Worm (Caenorhabditis elegans) whole organism, L4 larva: ENCODE measurements around the gene sphr-1.
A peak's percentile ranks its signal among the peaks of the same experiment; 100 is the strongest.

Experiments
- F26F4.8 ChIP-seq: fragments of 200-800 bp; sonication (Bioruptor generic); conservative IDR thresholded peaks from 2 replicates; pipeline ENCODE4 v1.3.6; 2022; ENCODE audit warnings: missing genetic modification characterization, missing compliant biosample characterization
- F37D6.2 ChIP-seq: sonication (generic microtip); optimal IDR thresholded peaks from 2 replicates; lab custom pipeline; 2016; ENCODE audit warnings: mild to moderate bottlenecking, missing genetic modification characterization, missing compliant biosample characterization
- T20F7.1 ChIP-seq: fragments of 200-800 bp; sonication (Bioruptor generic); optimal IDR thresholded peaks from 2 replicates; lab custom pipeline; 2018; ENCODE audit warnings: mild to moderate bottlenecking, missing genetic modification characterization, missing compliant biosample characterization
- ZK337.2 ChIP-seq: fragments of 200-800 bp; sonication (Bioruptor generic); IDR thresholded peaks from 2 replicates; pipeline ENCODE4 v1.3.6; 2022; ENCODE audit warnings: missing genetic modification reagents, missing genetic modification characterization, missing compliant biosample characterization
- ZK546.5 ChIP-seq, 2 experiments: sonication (generic microtip); optimal IDR thresholded peaks; 2 replicates each; lab custom pipeline; 2017; ENCODE audit warnings: missing biosample characterization in 2 of 2, missing genetic modification characterization in 2 of 2
- aly-2 ChIP-seq: sonication (generic microtip); optimal IDR thresholded peaks from 2 replicates; lab custom pipeline; 2018; ENCODE audit warnings: missing biosample characterization, missing genetic modification characterization
- arid-1 ChIP-seq: fragments of 200-800 bp; sonication (Bioruptor generic); conservative IDR thresholded peaks from 2 replicates; pipeline ENCODE4 v1.3.6; 2022; ENCODE audit warnings: missing genetic modification reagents, missing genetic modification characterization, missing compliant biosample characterization
- ceh-20 ChIP-seq: fragments of 200-800 bp; sonication (Bioruptor generic); IDR thresholded peaks from 2 replicates; pipeline ENCODE4 v1.3.6; 2022; ENCODE audit warnings: missing genetic modification reagents, missing genetic modification characterization, missing compliant biosample characterization
- ceh-28 ChIP-seq: fragments of 150-350 bp; optimal IDR thresholded peaks from 2 replicates; lab custom pipeline; 2014; ENCODE audit warnings: missing biosample characterization, missing genetic modification reagents, missing genetic modification characterization
- ceh-32 ChIP-seq: sonication (generic microtip); optimal IDR thresholded peaks from 2 replicates; lab custom pipeline; 2016; ENCODE audit warnings: mild to moderate bottlenecking, missing genetic modification characterization, missing compliant biosample characterization; ENCODE audit not compliant: poor library complexity
- ceh-62 ChIP-seq: sonication (generic microtip); optimal IDR thresholded peaks from 2 replicates; lab custom pipeline; 2017; ENCODE audit warnings: missing biosample characterization, missing genetic modification characterization
- ces-1 ChIP-seq: fragments of 150-350 bp; sonication (generic microtip); optimal IDR thresholded peaks from 4 replicates; lab custom pipeline; 2014; ENCODE audit warnings: missing biosample characterization, missing genetic modification reagents, missing genetic modification characterization
- cey-2 ChIP-seq: sonication (generic microtip); optimal IDR thresholded peaks from 3 replicates; lab custom pipeline; 2017; ENCODE audit warnings: missing genetic modification characterization, mild to moderate bottlenecking, missing compliant biosample characterization, antibody characterized with exemption, borderline replicate concordance; ENCODE audit not compliant: insufficient read depth
- ctbp-1 ChIP-seq: fragments of 200-800 bp; sonication (Bioruptor generic); IDR thresholded peaks from 2 replicates; pipeline ENCODE4 v1.3.6; 2022; ENCODE audit warnings: missing genetic modification reagents, missing genetic modification characterization, missing compliant biosample characterization
- daf-16 ChIP-seq, 3 experiments: sonication (generic microtip); optimal IDR thresholded peaks; 2 replicates each; lab custom pipeline; 2016 to 2017; ENCODE audit warnings: missing genetic modification characterization in 3 of 3, missing genetic modification reagents in 3 of 3, mild to moderate bottlenecking in 2 of 3, missing compliant biosample characterization in 2 of 3, missing biosample characterization in 1 of 3, moderate library complexity in 1 of 3
- dmd-6 ChIP-seq: fragments of 200-800 bp; sonication (Bioruptor generic); IDR thresholded peaks from 2 replicates; pipeline ENCODE4 v1.3.6; 2022; ENCODE audit warnings: missing genetic modification reagents, missing genetic modification characterization, missing compliant biosample characterization
- dmd-9 ChIP-seq: fragments of 200-800 bp; sonication (Bioruptor generic); IDR thresholded peaks from 2 replicates; pipeline ENCODE4 v1.3.6; 2022; ENCODE audit warnings: missing genetic modification reagents, missing genetic modification characterization, missing compliant biosample characterization
- dpl-1 ChIP-seq: fragments of 150-350 bp; optimal IDR thresholded peaks from 2 replicates; lab custom pipeline; 2014; ENCODE audit warnings: missing biosample characterization, missing genetic modification reagents, missing genetic modification characterization
- duxl-1 ChIP-seq: sonication (generic microtip); optimal IDR thresholded peaks from 2 replicates; lab custom pipeline; 2016; ENCODE audit warnings: mild to moderate bottlenecking, missing genetic modification characterization, moderate library complexity, missing compliant biosample characterization; ENCODE audit not compliant: poor library complexity
- egl-27 ChIP-seq: sonication (generic microtip); optimal IDR thresholded peaks from 3 replicates; lab custom pipeline; 2017; ENCODE audit warnings: missing biosample characterization, missing genetic modification reagents, missing genetic modification characterization
- gei-8 ChIP-seq: fragments of 200-800 bp; sonication (Bioruptor generic); optimal IDR thresholded peaks from 2 replicates; lab custom pipeline; 2018; ENCODE audit warnings: mild to moderate bottlenecking, missing genetic modification characterization, missing compliant biosample characterization
- hif-1 ChIP-seq, 2 experiments: sonication (generic microtip); optimal IDR thresholded peaks; 2 replicates each; lab custom pipeline; 2016 to 2017; ENCODE audit warnings: missing compliant biosample characterization in 2 of 2, missing genetic modification characterization in 2 of 2, missing genetic modification reagents in 2 of 2, missing genotype in 2 of 2, mild to moderate bottlenecking in 1 of 2
- hlh-11 ChIP-seq: fragments of 200-800 bp; sonication (Bioruptor generic); optimal IDR thresholded peaks from 2 replicates; lab custom pipeline; 2018; ENCODE audit warnings: mild to moderate bottlenecking, missing genetic modification characterization, missing compliant biosample characterization
- hlh-30 ChIP-seq: sonication (generic microtip); optimal IDR thresholded peaks from 2 replicates; lab custom pipeline; 2017; ENCODE audit warnings: antibody characterized with exemption, mild to moderate bottlenecking, missing genetic modification characterization, missing compliant biosample characterization; ENCODE audit not compliant: insufficient read depth
- lim-7 ChIP-seq: fragments of 200-800 bp; sonication (Bioruptor generic); IDR thresholded peaks from 2 replicates; pipeline ENCODE4 v1.3.6; 2022; ENCODE audit warnings: missing genetic modification characterization, missing compliant biosample characterization
- lin-1 ChIP-seq: fragments of 200-800 bp; sonication (Bioruptor generic); IDR thresholded peaks from 2 replicates; pipeline ENCODE4 v1.3.6; 2022; ENCODE audit warnings: missing genetic modification reagents, missing genetic modification characterization, missing compliant biosample characterization
- lin-38 ChIP-seq: fragments of 200-800 bp; sonication (Bioruptor generic); IDR thresholded peaks from 2 replicates; pipeline ENCODE4 v1.3.6; 2022; ENCODE audit warnings: missing genetic modification reagents, missing genetic modification characterization, missing compliant biosample characterization
- lin-39 ChIP-seq: fragments of 150-350 bp; optimal IDR thresholded peaks from 2 replicates; lab custom pipeline; 2014; ENCODE audit warnings: missing biosample characterization, missing genetic modification reagents, missing genetic modification characterization
- lir-3 ChIP-seq: sonication (generic microtip); optimal IDR thresholded peaks from 2 replicates; lab custom pipeline; 2016; ENCODE audit warnings: mild to moderate bottlenecking, missing genetic modification characterization, missing compliant biosample characterization
- madf-5 ChIP-seq, 2 experiments: fragments of 200-800 bp; sonication (Bioruptor generic); IDR thresholded peaks; 2 replicates each; pipeline ENCODE4 v1.3.6; 2022; ENCODE audit warnings: missing compliant biosample characterization in 2 of 2, missing genetic modification characterization in 2 of 2
- madf-9 ChIP-seq: fragments of 200-800 bp; sonication (Bioruptor generic); conservative IDR thresholded peaks from 2 replicates; pipeline ENCODE4 v1.3.6; 2022; ENCODE audit warnings: missing genetic modification reagents, missing genetic modification characterization, missing compliant biosample characterization
- mdl-1 ChIP-seq, 2 experiments: fragments of 150-350 bp in 1 of 2; sonication (generic microtip) in 1 of 2; optimal IDR thresholded peaks; 2 replicates each; lab custom pipeline; 2014 to 2017; ENCODE audit warnings: missing biosample characterization in 2 of 2, missing genetic modification characterization in 2 of 2
- mdt-29 ChIP-seq: fragments of 200-800 bp; sonication (Bioruptor generic); IDR thresholded peaks from 2 replicates; pipeline ENCODE4 v1.3.6; 2022; ENCODE audit warnings: missing genetic modification reagents, missing genetic modification characterization, missing compliant biosample characterization
- mep-1 ChIP-seq: fragments of 150-350 bp; sonication (generic microtip); optimal IDR thresholded peaks from 3 replicates; lab custom pipeline; 2014; ENCODE audit warnings: missing biosample characterization, missing genetic modification characterization
- mes-2 ChIP-seq: sonication (generic microtip); optimal IDR thresholded peaks from 2 replicates; lab custom pipeline; 2016; ENCODE audit warnings: missing genotype, mild to moderate bottlenecking, missing genetic modification characterization, missing compliant biosample characterization; ENCODE audit not compliant: poor library complexity, severe bottlenecking
- nhr-102 ChIP-seq: sonication (generic microtip); optimal IDR thresholded peaks from 2 replicates; lab custom pipeline; 2016; ENCODE audit warnings: mild to moderate bottlenecking, missing genetic modification characterization, moderate library complexity, missing compliant biosample characterization
- nhr-28 ChIP-seq: fragments of 150-350 bp; optimal IDR thresholded peaks from 2 replicates; lab custom pipeline; 2014; ENCODE audit warnings: missing biosample characterization, missing genetic modification characterization
- nhr-76 ChIP-seq: fragments of 150-350 bp; optimal IDR thresholded peaks from 2 replicates; lab custom pipeline; 2014; ENCODE audit warnings: missing biosample characterization, missing genetic modification characterization
- pha-4 ChIP-seq, 2 experiments: fragments of 150-350 bp in 1 of 2; fragments of 200-800 bp in 1 of 2; sonication (Bioruptor generic) in 1 of 2; IDR thresholded peaks in 1 of 2; optimal IDR thresholded peaks in 1 of 2; 2 replicates each; pipeline versions ENCODE4 v1.3.6 to Lab custom; 2014 to 2022; ENCODE audit warnings: missing genetic modification characterization in 2 of 2, missing genetic modification reagents in 2 of 2, missing biosample characterization in 1 of 2, missing compliant biosample characterization in 1 of 2
- saeg-2 ChIP-seq: fragments of 200-800 bp; sonication (Bioruptor generic); IDR thresholded peaks from 2 replicates; pipeline ENCODE4 v1.3.6; 2022; ENCODE audit warnings: missing genetic modification reagents, missing genetic modification characterization, missing compliant biosample characterization
- set-16 ChIP-seq: fragments of 200-800 bp; sonication (Bioruptor generic); IDR thresholded peaks from 2 replicates; pipeline ENCODE4 v1.3.6; 2022; ENCODE audit warnings: missing genetic modification reagents, missing genetic modification characterization, missing compliant biosample characterization
- skn-1 ChIP-seq: fragments of 150-350 bp; optimal IDR thresholded peaks from 2 replicates; lab custom pipeline; 2014; ENCODE audit warnings: missing biosample characterization, missing genetic modification characterization
- spr-3 ChIP-seq: fragments of 200-800 bp; sonication (Bioruptor generic); optimal IDR thresholded peaks from 2 replicates; lab custom pipeline; 2018; ENCODE audit warnings: mild to moderate bottlenecking, missing genetic modification characterization, missing compliant biosample characterization
- tag-97 ChIP-seq: fragments of 200-800 bp; sonication (Bioruptor generic); IDR thresholded peaks from 2 replicates; pipeline ENCODE4 v1.3.6; 2022; ENCODE audit warnings: missing genetic modification characterization, missing compliant biosample characterization
- unc-130 ChIP-seq: sonication (generic microtip); optimal IDR thresholded peaks from 2 replicates; lab custom pipeline; 2016; ENCODE audit warnings: missing genetic modification reagents, missing genetic modification characterization, missing compliant biosample characterization
- unc-39 ChIP-seq: sonication (generic microtip); optimal IDR thresholded peaks from 2 replicates; lab custom pipeline; 2017; ENCODE audit warnings: missing biosample characterization, missing genetic modification characterization
- vab-7 ChIP-seq: fragments of 200-800 bp; sonication (Bioruptor generic); IDR thresholded peaks from 2 replicates; pipeline ENCODE4 v1.3.6; 2022; ENCODE audit warnings: missing genetic modification reagents, missing genetic modification characterization, missing compliant biosample characterization
- zip-11 ChIP-seq: fragments of 200-800 bp; sonication (Bioruptor generic); IDR thresholded peaks from 2 replicates; pipeline ENCODE4 v1.3.6; 2022; ENCODE audit warnings: missing genetic modification characterization, missing compliant biosample characterization
- zip-2 ChIP-seq: fragments of 150-350 bp; optimal IDR thresholded peaks from 2 replicates; lab custom pipeline; 2014; ENCODE audit warnings: missing biosample characterization, missing genetic modification characterization
- ztf-7 ChIP-seq: fragments of 150-350 bp; optimal IDR thresholded peaks from 2 replicates; lab custom pipeline; 2014; ENCODE audit warnings: missing biosample characterization, missing genetic modification characterization

sphr-1 gene

DNA sequence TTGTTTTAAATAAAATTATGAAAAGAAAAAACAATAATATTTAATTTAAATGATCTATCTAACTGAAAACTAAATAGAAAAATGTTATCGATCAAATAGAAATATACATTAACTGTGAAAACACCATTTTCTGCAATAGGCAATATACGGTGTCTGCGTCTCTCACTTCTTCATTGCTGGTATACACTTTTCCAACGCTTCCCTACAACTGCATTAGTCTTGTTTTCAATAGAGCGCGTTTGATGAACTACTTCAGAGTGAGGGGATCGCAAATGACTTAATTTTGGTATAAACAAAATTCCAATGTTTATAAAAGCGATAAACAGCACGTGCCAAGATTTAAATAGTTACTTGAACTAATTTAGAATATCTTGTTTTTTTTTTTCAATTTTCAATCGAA is 21.1 kb downstream of the sphr-1 start (continued):
- TF ChIP-seq dmd-9 (no peak), zip-11 (no peak), vab-7 (GFP tag; lab: Robert Waterston, UW) (no peak), nhr-102 (tag; lab: Kevin White, UChicago) (no peak), ctbp-1 (no peak), dpl-1 (GFP tag; lab: Kevin White, UChicago) (peak; percentile 64), cey-2 (tag; lab: Kevin White, UChicago) (no peak), duxl-1 (tag; lab: Kevin White, UChicago) (no peak), madf-9 (GFP tag; lab: Robert Waterston, UW) (no peak), ces-1 (GFP tag; lab: Kevin White, UChicago) (peak; percentile 60), mdt-29 (GFP tag; lab: Robert Waterston, UW) (no peak), ceh-62 (tag; lab: Kevin White, UChicago) (no peak), tag-97 (GFP tag; lab: Robert Waterston, UW) (no peak), ZK337.2 (GFP tag; lab: Robert Waterston, UW) (no peak), unc-130 (GFP tag; lab: Kevin White, UChicago) (no peak), hlh-11 (tag; lab: Kevin White, UChicago) (peak; percentile 56), lin-38 (GFP tag; lab: Robert Waterston, UW) (peak; percentile 82), madf-5 (GFP tag; IDR thresholded peaks at IDR 0.05; lab: Robert Waterston, UW) (no peak), lim-7 (GFP tag; lab: Robert Waterston, UW) (no peak), mes-2 (tag; lab: Kevin White, UChicago) (peak; percentile 66), F37D6.2 (tag; lab: Kevin White, UChicago) (no peak), arid-1 (GFP tag; lab: Robert Waterston, UW) (no peak), dmd-6 (GFP tag; lab: Robert Waterston, UW) (0 out of 2 replicates have a peak, but pooled peaks have one; percentile 14), set-16 (GFP tag; lab: Robert Waterston, UW) (no peak), daf-16 (GFP tag; optimal IDR thresholded peaks at IDR 0.05; lab: Kevin White, UChicago) (no peak), daf-16 (tag; optimal IDR thresholded peaks at IDR 0.05; lab: Kevin White, UChicago) (peak; percentile 81), unc-39 (tag; lab: Kevin White, UChicago) (no peak), T20F7.1 (GFP tag; lab: Kevin White, UChicago) (peak; percentile 47), ceh-32 (tag; lab: Kevin White, UChicago) (no peak), egl-27 (tag; lab: Kevin White, UChicago) (no peak), gei-8 (GFP tag; lab: Kevin White, UChicago) (no peak), pha-4 (GFP tag; IDR thresholded peaks at IDR 0.05; lab: Robert Waterston, UW) (no peak), pha-4 (tag; optimal IDR thresholded peaks at IDR 0.05; lab: Kevin White, UChicago) (peak; percentile 64), mdl-1 (tag; optimal IDR thresholded peaks at IDR 0.05; lab: Kevin White, UChicago) (peak in 1 of 2 experiments; percentile 44), lir-3 (tag; lab: Kevin White, UChicago) (no peak), ztf-7 (no peak), nhr-76 (no peak), ceh-20 (GFP tag; lab: Robert Waterston, UW) (no peak), mep-1 (tag; lab: Kevin White, UChicago) (peak; percentile 81), aly-2 (tag; lab: Kevin White, UChicago) (no peak), lin-39 (tag; lab: Kevin White, UChicago) (no peak), skn-1 (tag; lab: Kevin White, UChicago) (no peak), nhr-28 (tag; lab: Kevin White, UChicago) (peak; percentile 93), lin-1 (GFP tag; lab: Robert Waterston, UW) (no peak), hif-1 (tag; optimal IDR thresholded peaks at IDR 0.05; lab: Kevin White, UChicago) (peak in 1 of 2 experiments; percentile 33), hlh-30 (tag; lab: Kevin White, UChicago) (peak; percentile 44), zip-2 (tag; lab: Kevin White, UChicago) (no peak), spr-3 (GFP tag; lab: Kevin White, UChicago) (no peak), F26F4.8 (GFP tag; lab: Robert Waterston, UW) (no peak), saeg-2 (GFP tag; lab: Robert Waterston, UW) (no peak), ceh-28 (tag; lab: Kevin White, UChicago) (no peak), ZK546.5 (tag; optimal IDR thresholded peaks at IDR 0.05; lab: Kevin White, UChicago) (no peak)
